Worm (Caenorhabditis elegans): Measurements from ENCODE around the gene K04H4.5.

K04H4.5 gene

ce11 chrIII:9355412-9355969, 3.7 kb upstream of the K04H4.5 start, which contains the start of gene chtb-1:
Gene chtb-1 (minus strand): TSS chrIII:9355462.
- TF ChIP-seq nhr-76 (tag; optimal IDR thresholded peaks at IDR 0.05) (no peak), nhr-25 (tag; optimal IDR thresholded peaks at IDR 0.05) (no peak), jun-1 (tag; optimal IDR thresholded peaks at IDR 0.05) (no peak), tbx-2 (tag; optimal IDR thresholded peaks at IDR 0.05) (no peak), ztf-4 (tag; optimal IDR thresholded peaks at IDR 0.05) (no peak), eor-1 (tag; optimal IDR thresholded peaks at IDR 0.05) (no peak), pha-4 (tag; optimal IDR thresholded peaks at IDR 0.05) (no peak), lsy-12 (tag; optimal IDR thresholded peaks at IDR 0.05) (no peak), ceh-16 (tag; optimal IDR thresholded peaks at IDR 0.05) (no peak), nhr-11 (tag; optimal IDR thresholded peaks at IDR 0.05) (no peak), unc-39 (tag; optimal IDR thresholded peaks at IDR 0.05) (no peak)

ce11 chrIII:9361228-9361627, 2.1 kb downstream of the K04H4.5 start, which contains the start of gene flp-25:
Gene flp-25 (plus strand): TSS chrIII:9361528.
- TF ChIP-seq ceh-28 (tag; optimal IDR thresholded peaks at IDR 0.05), result no peak
- no peak for TF ChIP-seq nhr-25 (tag; optimal IDR thresholded peaks at IDR 0.05)
- no peak for TF ChIP-seq elt-2 (tag; optimal IDR thresholded peaks at IDR 0.05)
- TF ChIP-seq aly-2 (tag; optimal IDR thresholded peaks at IDR 0.05), result no peak
- no peak for TF ChIP-seq ceh-16 (tag; optimal IDR thresholded peaks at IDR 0.05)
- no peak for TF ChIP-seq nhr-28 (tag; optimal IDR thresholded peaks at IDR 0.05)
- no peak for TF ChIP-seq egl-27 (tag; optimal IDR thresholded peaks at IDR 0.05)
- TF ChIP-seq mdl-1 (tag; optimal IDR thresholded peaks at IDR 0.05), result no peak
- no peak for TF ChIP-seq skn-1 (tag; optimal IDR thresholded peaks at IDR 0.05)
- TF ChIP-seq ceh-82 (tag; optimal IDR thresholded peaks at IDR 0.05), result no peak
- TF ChIP-seq nhr-11 (tag; optimal IDR thresholded peaks at IDR 0.05), result no peak
- TF ChIP-seq elt-3 (tag; optimal IDR thresholded peaks at IDR 0.05), result no peak
- no peak for TF ChIP-seq nhr-12 (tag; optimal IDR thresholded peaks at IDR 0.05)
- TF ChIP-seq lsy-12 (tag; optimal IDR thresholded peaks at IDR 0.05), result no peak
- no peak for TF ChIP-seq hmg-11 (tag; optimal IDR thresholded peaks at IDR 0.05)
- no peak for TF ChIP-seq pqm-1 (tag; optimal IDR thresholded peaks at IDR 0.05)
- no peak for TF ChIP-seq snpc-4 (tag; optimal IDR thresholded peaks at IDR 0.05)
- TF ChIP-seq ZK546.5 (tag; optimal IDR thresholded peaks at IDR 0.05), result no peak
- TF ChIP-seq tbx-2 (tag; optimal IDR thresholded peaks at IDR 0.05), result no peak
- no peak for TF ChIP-seq ztf-11 (tag; optimal IDR thresholded peaks at IDR 0.05)

DNA sequence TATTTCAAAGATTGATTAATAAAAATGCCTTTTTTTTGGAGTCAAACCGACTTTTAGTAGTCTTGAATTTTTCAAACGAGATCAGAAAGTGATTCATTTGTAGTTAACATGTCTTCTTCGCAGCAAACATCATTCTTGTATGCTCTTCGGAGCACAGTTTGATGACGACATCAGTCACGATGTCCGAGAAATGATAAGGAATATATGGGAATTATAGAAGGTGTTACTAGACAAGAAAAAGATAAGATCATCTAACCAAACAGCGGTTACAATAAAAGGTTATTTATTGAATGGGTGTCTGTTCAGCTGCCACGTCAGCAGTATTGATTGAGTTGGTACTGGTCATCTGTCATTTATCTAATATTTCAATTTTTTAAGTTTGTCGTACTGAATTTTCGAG, 7.2 kb downstream of the K04H4.5 start:
- TF ChIP-seq mdl-1 (tag; optimal IDR thresholded peaks at IDR 0.05), result no peak
- TF ChIP-seq nhr-77 (tag; optimal IDR thresholded peaks at IDR 0.05), result no peak
- TF ChIP-seq pqm-1 (tag; optimal IDR thresholded peaks at IDR 0.05), result peak; percentile 12
- TF ChIP-seq elt-2 (tag; optimal IDR thresholded peaks at IDR 0.05), result peak; percentile 38
- no peak for TF ChIP-seq egl-27 (tag; optimal IDR thresholded peaks at IDR 0.05)

DNA sequence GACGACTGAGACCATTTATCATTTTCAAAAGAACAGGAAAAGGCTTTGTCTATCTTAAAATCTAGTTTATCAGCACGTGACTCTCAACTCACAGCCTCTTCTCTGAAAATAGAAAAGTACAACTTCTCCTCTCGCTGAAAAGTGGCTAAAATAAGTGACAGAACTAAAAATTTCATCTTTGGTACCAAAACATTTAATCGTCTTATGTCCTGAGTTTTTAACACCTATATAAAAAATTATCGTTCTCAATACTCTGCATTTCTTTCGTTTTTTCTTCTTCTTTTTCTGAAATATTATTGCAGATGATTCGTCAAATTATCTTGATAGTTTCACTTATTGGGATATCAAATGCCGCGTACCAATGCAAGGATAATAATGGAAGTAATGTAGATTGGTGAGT, 7.8 kb downstream of the K04H4.5 start, which contains the start of gene crn-6:
crn-6 (plus strand) TSS at position 301 of the 400 bp plus-strand sequence.
- TF ChIP-seq ceh-82 (tag; optimal IDR thresholded peaks at IDR 0.05) (no peak), zag-1 (tag; optimal IDR thresholded peaks at IDR 0.05) (no peak), nhr-237 (tag; optimal IDR thresholded peaks at IDR 0.05) (no peak), nhr-76 (tag; optimal IDR thresholded peaks at IDR 0.05) (no peak), ZK546.5 (tag; optimal IDR thresholded peaks at IDR 0.05) (no peak), fos-1 (tag; optimal IDR thresholded peaks at IDR 0.05) (no peak), nhr-28 (tag; optimal IDR thresholded peaks at IDR 0.05) (no peak), skn-1 (tag; optimal IDR thresholded peaks at IDR 0.05) (no peak), ztf-4 (tag; optimal IDR thresholded peaks at IDR 0.05) (no peak), pqm-1 (tag; optimal IDR thresholded peaks at IDR 0.05) (no peak), nfya-1 (tag; optimal IDR thresholded peaks at IDR 0.05; ENCODE audit: insufficient read depth) (no peak), egl-5 (tag; optimal IDR thresholded peaks at IDR 0.05) (no peak), ceh-9 (tag; optimal IDR thresholded peaks at IDR 0.05) (no peak), lin-39 (tag; optimal IDR thresholded peaks at IDR 0.05) (no peak), ceh-28 (tag; optimal IDR thresholded peaks at IDR 0.05) (no peak), unc-62 (GFP tag; optimal IDR thresholded peaks at IDR 0.05) (no peak), daf-12 (tag; optimal IDR thresholded peaks at IDR 0.05) (no peak), pha-4 (tag; optimal IDR thresholded peaks at IDR 0.05) (no peak), mdl-1 (tag; optimal IDR thresholded peaks at IDR 0.05) (no peak), jun-1 (tag; optimal IDR thresholded peaks at IDR 0.05) (no peak)

Measured in whole organism, L3 larva.